1 fruit fly cellular context compared by ENCODE assay signal in the genomic region with DNA sequence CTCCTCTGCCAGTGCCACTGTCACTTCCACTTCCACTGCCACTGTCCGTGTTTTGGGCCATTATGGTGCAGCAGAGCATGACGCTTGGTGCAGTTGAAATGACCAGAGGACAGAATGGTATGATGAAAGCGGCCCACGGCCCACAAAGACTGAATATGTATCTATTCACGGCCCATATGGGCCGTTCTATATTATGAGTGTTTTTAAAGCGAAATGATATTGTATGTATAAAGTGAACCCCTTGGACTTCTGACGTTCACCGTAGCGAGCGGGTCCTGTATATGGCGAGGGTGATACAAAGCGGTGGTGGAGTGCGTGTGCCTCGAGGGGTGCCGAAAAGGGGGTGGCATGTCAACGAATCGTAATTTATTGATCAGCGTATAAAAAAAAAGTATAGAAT.
TF ChIP-seq lines count a peak whose summit lies in the region.

No protein-coding gene starts in this region.

TF ChIP-seq in whole organism, embryonic, 481 proteins besides CTCF, POLR2A, EP300 and RAD21 (continued from another document):
- TF ChIP-seq CG6654 (GFP tag; optimal IDR thresholded peaks at IDR 0.05; lab: Kevin White, UChicago) = no peak
- TF ChIP-seq CG7839 (tag; optimal IDR thresholded peaks at IDR 0.05; lab: Kevin White, UChicago) = peak; percentile 7
- TF ChIP-seq dmrt99B (tag; optimal IDR thresholded peaks at IDR 0.05; lab: Kevin White, UChicago) = peak; percentile 34
- no peak for TF ChIP-seq grn (GFP tag; optimal IDR thresholded peaks at IDR 0.05; lab: Kevin White, UChicago)
- no peak for TF ChIP-seq Rx (GFP tag; IDR thresholded peaks at IDR 0.05; lab: Robert Waterston, UW)
- TF ChIP-seq CG7745 (tag; optimal IDR thresholded peaks at IDR 0.05; lab: Kevin White, UChicago) = no peak
- TF ChIP-seq TFAM (GFP tag; optimal IDR thresholded peaks at IDR 0.05; lab: Kevin White, UChicago) = no peak
